Fruit fly (Drosophila melanogaster): ENCODE results near the gene CG13857.
A peak's percentile ranks its signal among the peaks of the same experiment; 100 is the strongest.

The CG13857 gene

DNA sequence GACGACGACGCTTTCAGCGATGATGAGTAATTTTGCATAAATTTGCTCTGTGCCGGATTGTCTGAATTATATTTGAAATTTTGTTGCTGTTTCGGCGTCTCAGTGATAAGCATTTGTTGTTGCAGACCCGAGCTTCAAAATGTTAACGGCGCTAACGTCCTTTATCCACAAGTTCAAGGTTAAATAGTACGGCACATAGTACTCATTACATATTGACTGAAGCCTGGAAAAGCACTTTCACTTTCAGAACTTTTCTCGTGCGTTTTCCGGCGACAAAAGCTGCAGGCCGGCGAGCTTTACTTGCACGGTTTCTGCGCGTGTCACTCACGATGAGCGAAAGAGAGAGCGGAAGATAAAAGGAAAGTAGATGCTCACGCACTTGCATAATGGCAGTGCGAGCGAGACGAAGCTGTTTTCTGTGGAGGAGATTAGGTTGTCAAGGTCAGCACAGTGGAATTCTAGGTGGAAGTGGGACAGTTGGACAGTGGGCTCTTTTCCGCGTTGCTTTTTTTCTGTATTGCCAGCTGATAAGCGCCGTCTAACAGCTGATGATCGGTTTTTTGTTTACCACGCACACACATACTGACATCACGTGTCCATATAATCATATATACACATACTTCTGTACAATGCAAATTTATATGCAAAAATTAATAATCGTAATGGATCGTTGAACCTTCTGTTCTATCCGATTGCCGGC, 25.7 kb downstream of the CG13857 start (continued):
- TF ChIP-seq scrt (GFP tag; optimal IDR thresholded peaks at IDR 0.05), result no peak
- TF ChIP-seq fu2 (GFP tag; optimal IDR thresholded peaks at IDR 0.05), result no peak
- no peak for TF ChIP-seq CG7963 (GFP tag; IDR thresholded peaks at IDR 0.05; ENCODE audit: partially characterized antibody)
- no peak for TF ChIP-seq CoRest (tag; optimal IDR thresholded peaks at IDR 0.05)
- TF ChIP-seq CG7556 (GFP tag; optimal IDR thresholded peaks at IDR 0.05), result no peak
- TF ChIP-seq Max (GFP tag; optimal IDR thresholded peaks at IDR 0.05), result no peak
- TF ChIP-seq Vsx1 (GFP tag; optimal IDR thresholded peaks at IDR 0.05), result no peak
- no peak for TF ChIP-seq CG12155 (GFP tag; optimal IDR thresholded peaks at IDR 0.05)
- TF ChIP-seq CG14050 (GFP tag; IDR thresholded peaks at IDR 0.05), result no peak
- TF ChIP-seq CG43689 (GFP tag; IDR thresholded peaks at IDR 0.05), result no peak
- TF ChIP-seq Hr51 (GFP tag; optimal IDR thresholded peaks at IDR 0.05), result no peak
- no peak for TF ChIP-seq CG33557 (GFP tag; optimal IDR thresholded peaks at IDR 0.05)
- TF ChIP-seq croc (GFP tag; conservative IDR thresholded peaks at IDR 0.05), result no peak
- no peak for TF ChIP-seq CG31224 (GFP tag; IDR thresholded peaks at IDR 0.05)
- no peak for TF ChIP-seq CG9609 (GFP tag; optimal IDR thresholded peaks at IDR 0.05)
- TF ChIP-seq dati (GFP tag; IDR thresholded peaks at IDR 0.05), result no peak
- no peak for TF ChIP-seq CG10267 (tag; optimal IDR thresholded peaks at IDR 0.05)
- no peak for TF ChIP-seq pb (GFP tag; optimal IDR thresholded peaks at IDR 0.05)
- no peak for TF ChIP-seq zfh2 (GFP tag; optimal IDR thresholded peaks at IDR 0.05)
- TF ChIP-seq CG8281 (tag; optimal IDR thresholded peaks at IDR 0.05), result no peak
- no peak for TF ChIP-seq sc (optimal IDR thresholded peaks at IDR 0.05)
- TF ChIP-seq sc (GFP tag; optimal IDR thresholded peaks at IDR 0.05), result no peak
- TF ChIP-seq CG8359 (GFP tag; optimal IDR thresholded peaks at IDR 0.05; ENCODE audit: borderline replicate concordance), result no peak
- TF ChIP-seq fd3F (GFP tag; optimal IDR thresholded peaks at IDR 0.05), result no peak
- no peak for TF ChIP-seq lov (optimal IDR thresholded peaks at IDR 0.05)
- no peak for TF ChIP-seq lov (GFP tag; IDR thresholded peaks at IDR 0.05)
- TF ChIP-seq ssp (GFP tag; IDR thresholded peaks at IDR 0.05), result no peak
- TF ChIP-seq al (GFP tag; IDR thresholded peaks at IDR 0.05), result no peak
- TF ChIP-seq CG8478 (optimal IDR thresholded peaks at IDR 0.05), result peak; percentile 82
- TF ChIP-seq Lhr (GFP tag; optimal IDR thresholded peaks at IDR 0.05), result no peak
- no peak for TF ChIP-seq Lpt (GFP tag; optimal IDR thresholded peaks at IDR 0.05)
- TF ChIP-seq CG12769 (tag; optimal IDR thresholded peaks at IDR 0.05), result no peak
- no peak for TF ChIP-seq Dfd (GFP tag; optimal IDR thresholded peaks at IDR 0.05)
- peak; percentile 75 for TF ChIP-seq Dll (GFP tag; IDR thresholded peaks at IDR 0.05; ENCODE audit: partially characterized antibody)
- TF ChIP-seq PHDP (tag; optimal IDR thresholded peaks at IDR 0.05), result no peak
- TF ChIP-seq CG6791 (GFP tag; IDR thresholded peaks at IDR 0.05; ENCODE audit: partially characterized antibody), result no peak
- TF ChIP-seq shn (GFP tag; optimal IDR thresholded peaks at IDR 0.05), result no peak
- peak; percentile 39 for TF ChIP-seq exex (tag; optimal IDR thresholded peaks at IDR 0.05)
- TF ChIP-seq az2 (GFP tag; optimal IDR thresholded peaks at IDR 0.05), result no peak
- no peak for TF ChIP-seq CG17802 (tag; optimal IDR thresholded peaks at IDR 0.05)
- TF ChIP-seq trem (tag; optimal IDR thresholded peaks at IDR 0.05), result no peak
- TF ChIP-seq phol (tag; optimal IDR thresholded peaks at IDR 0.05), result no peak
- no peak for TF ChIP-seq CG11085 (GFP tag; IDR thresholded peaks at IDR 0.05)
- TF ChIP-seq CG4360 (GFP tag; IDR thresholded peaks at IDR 0.05), result 0 out of 2 replicates have a peak, but pooled peaks have one; percentile 9
- no peak for TF ChIP-seq CG9932 (GFP tag; IDR thresholded peaks at IDR 0.05)
- no peak for TF ChIP-seq CG18764 (GFP tag; optimal IDR thresholded peaks at IDR 0.05)
- TF ChIP-seq Dref (GFP tag; IDR thresholded peaks at IDR 0.05), result no peak
- no peak for TF ChIP-seq slou (GFP tag; optimal IDR thresholded peaks at IDR 0.05)
- no peak for TF ChIP-seq Bteb2 (GFP tag; optimal IDR thresholded peaks at IDR 0.05)
- TF ChIP-seq gsb (GFP tag; IDR thresholded peaks at IDR 0.05), result no peak
- no peak for TF ChIP-seq CG8290 (GFP tag; optimal IDR thresholded peaks at IDR 0.05)
- peak in 1 of 2 experiments; percentile 33 for TF ChIP-seq CG8290 (tag; optimal IDR thresholded peaks at IDR 0.05)
